Worm (Caenorhabditis elegans): Measurements from ENCODE around the gene F26F4.5.

The F26F4.5 gene

DNA sequence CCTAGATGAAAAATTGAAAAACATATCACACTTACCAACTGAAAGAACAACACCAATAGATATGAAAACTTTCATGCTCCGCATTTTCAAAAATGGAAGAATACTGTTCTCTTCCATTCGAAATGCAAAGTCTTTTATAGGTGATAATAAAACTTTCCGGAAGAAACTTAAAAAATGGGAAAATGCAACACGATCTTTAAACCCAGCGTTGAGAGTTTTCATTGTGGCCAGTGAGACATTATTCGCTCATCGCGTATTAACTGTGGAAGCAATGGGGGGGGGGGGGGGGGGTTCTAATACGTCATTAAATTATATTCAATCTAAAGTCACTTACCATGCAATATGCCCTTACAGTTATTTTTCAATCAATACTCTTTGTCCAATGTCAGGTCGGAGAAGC lies 46.7 kb downstream of the F26F4.5 start, which contains the start of the genes clec-157 and fkh-5:
Gene clec-157 (minus strand): TSS at position 101 of the 400 bp plus-strand sequence.
Gene fkh-5 (plus strand): TSS at position 336 of the 400 bp plus-strand sequence.
- TF ChIP-seq mls-2 (tag; optimal IDR thresholded peaks at IDR 0.05) (no peak), lin-32 (GFP tag; optimal IDR thresholded peaks at IDR 0.05) (no peak), lin-13 (tag; optimal IDR thresholded peaks at IDR 0.05) (no peak), sptf-1 (tag; optimal IDR thresholded peaks at IDR 0.05) (no peak), nhr-237 (tag; optimal IDR thresholded peaks at IDR 0.05) (no peak), mab-5 (tag; optimal IDR thresholded peaks at IDR 0.05) (no peak), elt-1 (tag; optimal IDR thresholded peaks at IDR 0.05; ENCODE audit: borderline replicate concordance, insufficient read depth) (no peak)

DNA sequence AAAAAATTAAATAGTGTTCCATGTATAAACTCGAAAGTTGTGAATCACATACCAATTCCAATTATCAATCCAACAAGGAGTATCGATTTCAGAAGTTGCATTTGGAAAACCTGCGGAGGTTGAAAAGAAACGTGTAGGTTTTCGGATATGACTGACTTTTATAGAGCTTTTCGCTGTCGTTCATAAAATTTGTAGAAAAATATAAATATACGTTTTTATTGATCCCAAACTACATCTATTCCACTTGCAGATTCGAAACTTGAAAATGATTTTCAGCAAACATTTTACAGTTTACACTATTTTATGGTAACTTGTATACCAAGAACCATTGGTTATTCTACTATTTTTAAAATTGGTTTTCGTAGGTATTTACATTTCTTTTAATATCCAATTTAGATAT lies 48.9 kb downstream of the F26F4.5 start, which contains the start of gene clec-156:
Gene clec-156 (minus strand): TSS at position 101 of the 400 bp plus-strand sequence.
- no peak for TF ChIP-seq nhr-237 (tag; optimal IDR thresholded peaks at IDR 0.05)
- TF ChIP-seq flh-1 (GFP tag; optimal IDR thresholded peaks at IDR 0.05), result no peak

All from whole organism, mixed stage, embryonic.